Worm (Caenorhabditis elegans): ENCODE data around the gene nekl-3.

ce11 chrX:12393786-12394308 lies 2.6 kb upstream of the nekl-3 start, which contains the start of gene F17E5.2:
- TF ChIP-seq nhr-76 (tag; optimal IDR thresholded peaks at IDR 0.05) (no peak), sptf-1 (tag; optimal IDR thresholded peaks at IDR 0.05) (no peak), unc-62 (GFP tag; optimal IDR thresholded peaks at IDR 0.05) (peak; percentile 76), lin-13 (tag; optimal IDR thresholded peaks at IDR 0.05) (peak; percentile 90), nhr-237 (tag; optimal IDR thresholded peaks at IDR 0.05) (peak; percentile 85), mep-1 (tag; optimal IDR thresholded peaks at IDR 0.05) (peak; percentile 93), lsy-2 (tag; optimal IDR thresholded peaks at IDR 0.05) (peak; percentile 66), snpc-4 (tag; optimal IDR thresholded peaks at IDR 0.05) (no peak)

All from whole organism, mixed stage, embryonic.